Fruit fly (Drosophila melanogaster): ENCODE results near the gene cert.

cert gene

DNA sequence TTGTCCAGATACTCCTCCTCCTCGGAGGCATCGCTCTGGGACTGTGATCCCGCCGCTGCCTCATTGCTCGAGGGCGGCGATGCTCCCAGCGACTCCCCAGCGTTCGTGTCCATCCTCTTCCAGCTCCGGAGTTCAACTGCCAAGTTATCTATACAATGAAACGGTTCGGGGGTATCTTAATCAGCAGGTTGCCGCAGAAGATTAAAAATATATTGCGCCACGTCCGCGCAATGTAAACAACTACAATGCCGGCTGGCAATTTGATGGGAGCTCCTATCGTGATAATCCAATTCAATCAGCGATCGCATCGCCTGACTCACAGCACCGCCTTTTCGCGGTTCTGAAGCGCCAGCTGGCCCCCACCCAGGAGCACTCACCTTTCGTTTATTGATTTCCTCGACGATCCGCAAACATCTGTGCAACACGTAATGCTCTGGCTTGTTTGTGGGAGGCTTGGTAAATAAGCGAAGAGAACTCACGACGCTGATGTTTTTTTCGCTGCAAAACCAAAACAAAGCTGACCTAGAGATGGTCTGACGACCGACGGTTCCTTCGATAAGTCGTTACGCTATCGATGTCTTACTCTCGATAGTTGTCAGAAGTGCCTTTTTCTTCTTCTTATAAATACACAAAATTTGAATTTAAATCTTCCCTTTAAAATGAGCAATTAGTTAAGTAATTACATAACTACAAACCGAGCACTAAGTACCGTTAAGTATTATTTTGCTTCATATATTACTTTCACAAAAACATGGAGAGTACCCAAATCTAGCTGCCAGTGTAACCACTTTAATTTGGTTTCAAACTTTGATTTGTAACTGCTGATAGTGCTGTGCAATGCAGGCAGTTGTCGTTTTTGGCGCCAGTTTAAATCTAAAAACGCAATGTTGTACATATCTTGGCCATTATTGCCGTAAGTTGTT is at the start of gene cert:
cert (minus strand) TSS at position 535 of the 923 bp plus-strand sequence.
- TF ChIP-seq CTCF (optimal IDR thresholded peaks at IDR 0.05) (no peak), CG8478 (optimal IDR thresholded peaks at IDR 0.05) (no peak)

dm6 chr3L:8338921-8339320 is 49.3 kb upstream of the cert start, which contains the start of gene Pex2:
Pex2 (plus strand) TSS chr3L:8339051.
- TF ChIP-seq CTCF (optimal IDR thresholded peaks at IDR 0.05) = no peak
- TF ChIP-seq CG8478 (optimal IDR thresholded peaks at IDR 0.05) = no peak

dm6 chr3L:8336372-8336771 is 46.7 kb upstream of the cert start, which contains the start of gene Cpr66Cb:
Cpr66Cb (plus strand) TSS chr3L:8336672.
- TF ChIP-seq CG8478 (optimal IDR thresholded peaks at IDR 0.05) = no peak
- TF ChIP-seq CTCF (optimal IDR thresholded peaks at IDR 0.05) = no peak

- TF ChIP-seq CTCF (optimal IDR thresholded peaks at IDR 0.05) (no peak), CG8478 (optimal IDR thresholded peaks at IDR 0.05) (no peak)
Measured at dm6 chr3L:8334338-8334737, 44.7 kb upstream of the cert start.

- no peak for TF ChIP-seq CG8478 (optimal IDR thresholded peaks at IDR 0.05)
- no peak for TF ChIP-seq CTCF (optimal IDR thresholded peaks at IDR 0.05)
Measured at dm6 chr3L:8333574-8333973, 43.9 kb upstream of the cert start.

DNA sequence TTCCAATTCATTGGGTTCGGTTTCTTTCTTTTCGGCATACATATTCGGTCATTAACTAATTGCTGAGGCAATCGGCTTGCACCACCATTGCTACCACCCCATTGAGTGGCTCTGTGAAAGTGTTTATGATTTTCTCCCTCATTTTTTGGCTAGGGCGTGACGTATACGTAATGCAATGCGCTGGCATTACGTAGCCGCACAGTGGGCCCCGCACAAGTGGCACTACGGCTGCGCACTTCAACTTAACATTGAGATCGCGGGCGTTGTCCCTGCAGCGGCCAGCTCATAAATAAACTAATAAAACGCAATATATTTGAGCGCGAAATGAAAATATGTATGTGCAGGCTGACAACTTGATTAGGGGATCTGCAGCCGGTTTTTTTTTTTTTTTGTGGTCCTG is 41.7 kb upstream of the cert start:
- TF ChIP-seq CTCF (optimal IDR thresholded peaks at IDR 0.05) = no peak
- no peak for TF ChIP-seq CG8478 (optimal IDR thresholded peaks at IDR 0.05)

DNA sequence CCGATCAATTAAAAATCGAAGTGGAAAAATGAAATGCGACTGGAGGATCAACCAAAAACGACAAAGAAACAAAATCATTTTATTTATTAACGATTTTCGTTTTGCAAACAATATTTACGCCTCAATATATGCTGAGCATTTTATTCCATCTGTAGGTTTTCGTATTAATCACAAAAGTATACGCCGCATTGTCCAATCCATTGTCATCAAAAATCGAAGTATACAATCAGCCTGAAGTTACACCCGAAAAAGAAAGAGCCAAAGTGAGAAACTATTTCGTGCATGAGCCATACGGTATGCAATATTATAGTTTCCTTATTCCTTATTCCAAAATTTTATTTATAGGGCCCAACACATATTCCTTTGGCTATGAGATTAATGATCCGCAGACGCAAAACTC is 39.3 kb upstream of the cert start:
- TF ChIP-seq CTCF (optimal IDR thresholded peaks at IDR 0.05) (no peak), CG8478 (optimal IDR thresholded peaks at IDR 0.05) (no peak)

- no peak for TF ChIP-seq CG8478 (optimal IDR thresholded peaks at IDR 0.05)
- TF ChIP-seq CTCF (optimal IDR thresholded peaks at IDR 0.05) = no peak
Measured at dm6 chr3L:8328283-8328682, 38.6 kb upstream of the cert start, which contains the start of gene CG34462. CG34462 (plus strand) TSS chr3L:8328583.

DNA sequence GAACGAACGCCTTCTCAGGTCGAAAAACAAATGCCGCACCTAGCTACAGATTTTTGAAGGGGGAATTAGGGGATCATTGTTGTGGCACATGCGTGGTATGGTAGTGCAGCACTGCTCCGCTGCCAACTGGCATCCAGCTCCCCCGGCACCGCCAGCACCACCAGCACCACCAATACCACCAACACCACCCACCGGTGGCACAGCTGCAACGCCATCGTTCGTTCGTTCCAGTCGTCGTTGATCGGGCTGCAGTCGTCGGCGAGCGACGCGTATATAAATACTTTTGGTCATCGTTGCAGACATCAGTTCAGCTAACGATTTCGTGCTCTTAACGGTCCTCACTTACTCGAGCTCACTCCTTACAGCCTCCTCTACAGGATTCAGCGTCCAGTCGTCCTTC is 35.9 kb upstream of the cert start, which contains the start of gene CG34461:
CG34461 (plus strand) TSS at position 301 of the 400 bp plus-strand sequence.
- TF ChIP-seq CTCF (optimal IDR thresholded peaks at IDR 0.05) (no peak), CG8478 (optimal IDR thresholded peaks at IDR 0.05) (no peak)

dm6 chr3L:8323817-8324216 is 34.1 kb upstream of the cert start:
- no peak for TF ChIP-seq CG8478 (optimal IDR thresholded peaks at IDR 0.05)
- TF ChIP-seq CTCF (optimal IDR thresholded peaks at IDR 0.05) = peak; percentile 69 to 78

- no peak for TF ChIP-seq CG8478 (optimal IDR thresholded peaks at IDR 0.05)
- TF ChIP-seq CTCF (optimal IDR thresholded peaks at IDR 0.05) = no peak
Measured at dm6 chr3L:8320105-8320813, 30.6 kb upstream of the cert start, which contains the start of gene CG13670. CG13670 (plus strand) TSS chr3L:8320763.

dm6 chr3L:8318916-8319506 is 29.3 kb upstream of the cert start, which contains the start of gene CG43059:
CG43059 (minus strand) TSS chr3L:8318966.
- TF ChIP-seq CG8478 (optimal IDR thresholded peaks at IDR 0.05) (no peak), CTCF (optimal IDR thresholded peaks at IDR 0.05) (no peak)

DNA sequence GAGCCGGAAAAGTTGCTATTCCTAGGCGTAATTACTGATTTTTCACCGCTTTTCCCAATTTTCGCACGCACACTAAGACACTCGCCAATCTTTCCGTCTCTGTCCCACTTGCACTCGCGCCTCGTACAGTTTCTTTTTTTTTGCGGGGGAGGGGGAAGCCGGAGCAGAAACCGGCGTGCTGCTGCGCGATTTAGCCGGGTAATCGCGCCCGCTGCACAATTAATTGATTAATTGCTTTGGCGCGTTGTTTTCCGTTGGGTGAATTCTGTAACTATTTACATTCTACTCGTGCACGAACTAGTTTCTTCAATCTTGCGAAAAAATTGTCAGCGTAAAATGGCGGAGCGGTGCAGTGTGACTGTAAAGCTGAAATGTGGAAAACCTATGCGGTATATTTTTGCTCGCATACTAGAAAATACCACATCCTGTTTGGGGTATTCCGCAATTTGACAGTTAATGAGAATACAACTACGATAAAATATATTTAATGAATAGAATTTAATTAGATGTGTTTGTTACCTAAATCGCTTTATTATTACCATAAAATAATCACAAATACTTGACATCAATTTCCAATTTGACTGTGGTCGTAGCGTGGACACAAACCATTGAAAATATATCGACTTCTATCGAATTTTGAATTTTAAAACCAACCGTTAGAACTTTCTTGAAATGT is 25.6 kb upstream of the cert start, which contains the start of gene Cpsf6:
Cpsf6 (minus strand) TSS at position 362 of the 676 bp plus-strand sequence.
- no peak for TF ChIP-seq CG8478 (optimal IDR thresholded peaks at IDR 0.05)
- TF ChIP-seq CTCF (optimal IDR thresholded peaks at IDR 0.05) = no peak

DNA sequence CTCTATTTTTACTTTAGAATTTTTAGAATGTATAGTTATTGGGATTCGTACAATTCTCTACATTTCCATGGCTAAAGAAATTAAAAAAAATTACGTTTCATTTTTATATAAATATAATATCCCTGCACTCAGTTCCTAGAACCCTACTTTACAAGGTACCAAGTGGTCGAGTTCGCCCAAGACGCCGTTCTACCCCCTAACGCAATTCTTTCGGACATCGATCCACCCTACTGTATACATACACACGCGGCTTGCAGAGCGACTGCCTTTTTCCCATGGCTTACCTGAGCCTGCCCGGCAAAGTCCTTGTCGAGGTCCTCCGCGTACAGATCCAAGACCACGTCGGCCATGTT is 25.1 kb upstream of the cert start:
- TF ChIP-seq CG8478 (optimal IDR thresholded peaks at IDR 0.05) (no peak), CTCF (optimal IDR thresholded peaks at IDR 0.05) (no peak)
